Worm (Caenorhabditis elegans) whole organism, L4 larva: Measurements from ENCODE around the gene parp-2.

Source experiments
- F10B5.3 ChIP-seq: sonication (generic microtip); optimal IDR thresholded peaks from 2 replicates; lab custom pipeline; 2016; ENCODE audit warnings: mild to moderate bottlenecking, missing genetic modification characterization, missing compliant biosample characterization
- F37D6.2 ChIP-seq: sonication (generic microtip); optimal IDR thresholded peaks from 2 replicates; lab custom pipeline; 2016; ENCODE audit warnings: mild to moderate bottlenecking, missing genetic modification characterization, missing compliant biosample characterization
- F44E2.7 ChIP-seq: fragments of 200-800 bp; sonication (Bioruptor generic); IDR thresholded peaks from 2 replicates; pipeline ENCODE4 v2.1.2; 2022; ENCODE audit warnings: missing genetic modification characterization, missing compliant biosample characterization
- T26A8.4 ChIP-seq: fragments of 200-800 bp; sonication (Bioruptor generic); IDR thresholded peaks from 2 replicates; pipeline ENCODE4 v1.3.6; 2022; ENCODE audit warnings: missing genetic modification characterization, missing compliant biosample characterization
- Y48G9A.11 ChIP-seq: fragments of 200-800 bp; sonication (Bioruptor generic); IDR thresholded peaks from 2 replicates; pipeline ENCODE4 v1.3.6; 2022; ENCODE audit warnings: missing genetic modification reagents, missing genetic modification characterization, missing compliant biosample characterization
- Y75B8A.6 ChIP-seq: fragments of 200-800 bp; sonication (Bioruptor generic); IDR thresholded peaks from 2 replicates; pipeline ENCODE4 v1.3.6; 2022; ENCODE audit warnings: missing genetic modification reagents, missing genetic modification characterization, missing compliant biosample characterization
- aly-2 ChIP-seq: sonication (generic microtip); optimal IDR thresholded peaks from 2 replicates; lab custom pipeline; 2018; ENCODE audit warnings: missing biosample characterization, missing genetic modification characterization
- attf-4 ChIP-seq: sonication (generic microtip); optimal IDR thresholded peaks from 3 replicates; lab custom pipeline; 2017; ENCODE audit warnings: missing biosample characterization, missing genetic modification characterization
- ceh-28 ChIP-seq: fragments of 150-350 bp; optimal IDR thresholded peaks from 2 replicates; lab custom pipeline; 2014; ENCODE audit warnings: missing biosample characterization, missing genetic modification reagents, missing genetic modification characterization
- ceh-44 ChIP-seq: fragments of 200-800 bp; sonication (Bioruptor generic); IDR thresholded peaks from 2 replicates; pipeline ENCODE4 v1.3.6; 2022; ENCODE audit warnings: missing genetic modification reagents, missing genetic modification characterization, missing compliant biosample characterization
- ceh-62 ChIP-seq: sonication (generic microtip); optimal IDR thresholded peaks from 2 replicates; lab custom pipeline; 2017; ENCODE audit warnings: missing biosample characterization, missing genetic modification characterization
- cey-2 ChIP-seq: sonication (generic microtip); optimal IDR thresholded peaks from 3 replicates; lab custom pipeline; 2017; ENCODE audit warnings: missing genetic modification characterization, mild to moderate bottlenecking, missing compliant biosample characterization, antibody characterized with exemption, borderline replicate concordance; ENCODE audit not compliant: insufficient read depth
- ctbp-1 ChIP-seq: fragments of 200-800 bp; sonication (Bioruptor generic); IDR thresholded peaks from 2 replicates; pipeline ENCODE4 v1.3.6; 2022; ENCODE audit warnings: missing genetic modification reagents, missing genetic modification characterization, missing compliant biosample characterization
- daf-16 ChIP-seq, 3 experiments: sonication (generic microtip); optimal IDR thresholded peaks; 2 replicates each; lab custom pipeline; 2016 to 2017; ENCODE audit warnings: missing genetic modification characterization in 3 of 3, missing genetic modification reagents in 3 of 3, mild to moderate bottlenecking in 2 of 3, missing compliant biosample characterization in 2 of 3, missing biosample characterization in 1 of 3, moderate library complexity in 1 of 3
- daf-8 ChIP-seq: fragments of 200-800 bp; sonication (Bioruptor generic); IDR thresholded peaks from 2 replicates; pipeline ENCODE4 v1.3.6; 2022; ENCODE audit warnings: missing genetic modification characterization, missing compliant biosample characterization
- dmd-8 ChIP-seq: fragments of 200-800 bp; sonication (Bioruptor generic); IDR thresholded peaks from 2 replicates; pipeline ENCODE4 v1.3.6; 2022; ENCODE audit warnings: missing genetic modification characterization, missing compliant biosample characterization
- dpl-1 ChIP-seq: fragments of 150-350 bp; optimal IDR thresholded peaks from 2 replicates; lab custom pipeline; 2014; ENCODE audit warnings: missing biosample characterization, missing genetic modification reagents, missing genetic modification characterization
- duxl-1 ChIP-seq: sonication (generic microtip); optimal IDR thresholded peaks from 2 replicates; lab custom pipeline; 2016; ENCODE audit warnings: mild to moderate bottlenecking, missing genetic modification characterization, moderate library complexity, missing compliant biosample characterization; ENCODE audit not compliant: poor library complexity
- dve-1 ChIP-seq: sonication (generic microtip); optimal IDR thresholded peaks from 2 replicates; lab custom pipeline; 2017; ENCODE audit warnings: antibody characterized with exemption, mild to moderate bottlenecking, missing genetic modification characterization, missing compliant biosample characterization; ENCODE audit not compliant: insufficient read depth
- egl-27 ChIP-seq: sonication (generic microtip); optimal IDR thresholded peaks from 3 replicates; lab custom pipeline; 2017; ENCODE audit warnings: missing biosample characterization, missing genetic modification reagents, missing genetic modification characterization
- fos-1 ChIP-seq: fragments of 150-350 bp; optimal IDR thresholded peaks from 2 replicates; lab custom pipeline; 2014; ENCODE audit warnings: missing biosample characterization, missing genetic modification characterization
- hlh-11 ChIP-seq: fragments of 200-800 bp; sonication (Bioruptor generic); optimal IDR thresholded peaks from 2 replicates; lab custom pipeline; 2018; ENCODE audit warnings: mild to moderate bottlenecking, missing genetic modification characterization, missing compliant biosample characterization
- hlh-30 ChIP-seq: sonication (generic microtip); optimal IDR thresholded peaks from 2 replicates; lab custom pipeline; 2017; ENCODE audit warnings: antibody characterized with exemption, mild to moderate bottlenecking, missing genetic modification characterization, missing compliant biosample characterization; ENCODE audit not compliant: insufficient read depth
- lin-39 ChIP-seq: fragments of 150-350 bp; optimal IDR thresholded peaks from 2 replicates; lab custom pipeline; 2014; ENCODE audit warnings: missing biosample characterization, missing genetic modification reagents, missing genetic modification characterization
- lir-3 ChIP-seq: sonication (generic microtip); optimal IDR thresholded peaks from 2 replicates; lab custom pipeline; 2016; ENCODE audit warnings: mild to moderate bottlenecking, missing genetic modification characterization, missing compliant biosample characterization
- mdl-1 ChIP-seq, 2 experiments: fragments of 150-350 bp in 1 of 2; sonication (generic microtip) in 1 of 2; optimal IDR thresholded peaks; 2 replicates each; lab custom pipeline; 2014 to 2017; ENCODE audit warnings: missing biosample characterization in 2 of 2, missing genetic modification characterization in 2 of 2
- mdt-29 ChIP-seq: fragments of 200-800 bp; sonication (Bioruptor generic); IDR thresholded peaks from 2 replicates; pipeline ENCODE4 v1.3.6; 2022; ENCODE audit warnings: missing genetic modification reagents, missing genetic modification characterization, missing compliant biosample characterization
- mep-1 ChIP-seq: fragments of 150-350 bp; sonication (generic microtip); optimal IDR thresholded peaks from 3 replicates; lab custom pipeline; 2014; ENCODE audit warnings: missing biosample characterization, missing genetic modification characterization
- mes-2 ChIP-seq: sonication (generic microtip); optimal IDR thresholded peaks from 2 replicates; lab custom pipeline; 2016; ENCODE audit warnings: missing genotype, mild to moderate bottlenecking, missing genetic modification characterization, missing compliant biosample characterization; ENCODE audit not compliant: poor library complexity, severe bottlenecking
- mxl-2 ChIP-seq: fragments of 200-800 bp; sonication (Bioruptor generic); conservative IDR thresholded peaks from 2 replicates; pipeline ENCODE4 v1.3.6; 2022; ENCODE audit warnings: missing genetic modification reagents, missing genetic modification characterization, missing compliant biosample characterization
- mxl-3 ChIP-seq: fragments of 200-800 bp; sonication (Bioruptor generic); optimal IDR thresholded peaks from 2 replicates; lab custom pipeline; 2018; ENCODE audit warnings: mild to moderate bottlenecking, missing genetic modification characterization, missing compliant biosample characterization
- nhr-111 ChIP-seq: fragments of 200-800 bp; sonication (Bioruptor generic); optimal IDR thresholded peaks from 2 replicates; lab custom pipeline; 2018; ENCODE audit warnings: mild to moderate bottlenecking, missing genetic modification characterization, missing compliant biosample characterization
- nhr-25 ChIP-seq: sonication (generic microtip); optimal IDR thresholded peaks from 2 replicates; lab custom pipeline; 2017; ENCODE audit warnings: missing genetic modification characterization, mild to moderate bottlenecking, missing compliant biosample characterization, antibody characterized with exemption, moderate library complexity, borderline replicate concordance; ENCODE audit not compliant: insufficient read depth
- nhr-28 ChIP-seq: fragments of 150-350 bp; optimal IDR thresholded peaks from 2 replicates; lab custom pipeline; 2014; ENCODE audit warnings: missing biosample characterization, missing genetic modification characterization
- nhr-41 ChIP-seq: fragments of 200-800 bp; sonication (Bioruptor generic); IDR thresholded peaks from 2 replicates; pipeline ENCODE4 v1.3.6; 2022; ENCODE audit warnings: missing genetic modification reagents, missing genetic modification characterization, missing compliant biosample characterization
- nhr-42 ChIP-seq: fragments of 200-800 bp; sonication (Bioruptor generic); IDR thresholded peaks from 2 replicates; pipeline ENCODE4 v1.3.6; 2022; ENCODE audit warnings: missing genetic modification characterization, missing compliant biosample characterization
- nhr-6 ChIP-seq: fragments of 150-350 bp; optimal IDR thresholded peaks from 2 replicates; lab custom pipeline; 2014; ENCODE audit warnings: missing biosample characterization, missing genetic modification characterization
- nhr-76 ChIP-seq: fragments of 150-350 bp; optimal IDR thresholded peaks from 2 replicates; lab custom pipeline; 2014; ENCODE audit warnings: missing biosample characterization, missing genetic modification characterization
- rbr-2 ChIP-seq: sonication (generic microtip); optimal IDR thresholded peaks from 2 replicates; lab custom pipeline; 2016; ENCODE audit warnings: missing genotype, missing genetic modification characterization, missing compliant biosample characterization
- saeg-2 ChIP-seq: fragments of 200-800 bp; sonication (Bioruptor generic); IDR thresholded peaks from 2 replicates; pipeline ENCODE4 v1.3.6; 2022; ENCODE audit warnings: missing genetic modification reagents, missing genetic modification characterization, missing compliant biosample characterization
- skn-1 ChIP-seq: fragments of 150-350 bp; optimal IDR thresholded peaks from 2 replicates; lab custom pipeline; 2014; ENCODE audit warnings: missing biosample characterization, missing genetic modification characterization
- unc-130 ChIP-seq: sonication (generic microtip); optimal IDR thresholded peaks from 2 replicates; lab custom pipeline; 2016; ENCODE audit warnings: missing genetic modification reagents, missing genetic modification characterization, missing compliant biosample characterization
- unc-39 ChIP-seq: sonication (generic microtip); optimal IDR thresholded peaks from 2 replicates; lab custom pipeline; 2017; ENCODE audit warnings: missing biosample characterization, missing genetic modification characterization
- unc-62 ChIP-seq, 3 experiments: fragments of 150-350 bp in 1 of 3; sonication (generic microtip); optimal IDR thresholded peaks in 2 of 3; peaks in 1 of 3; 1 replicate in 1 of 3; 2 replicates in 2 of 3; lab custom pipeline; 2014 to 2017; ENCODE audit warnings: missing biosample characterization in 3 of 3, missing genetic modification characterization in 3 of 3, missing genetic modification reagents in 3 of 3, missing genotype in 1 of 3
- vab-7 ChIP-seq: fragments of 200-800 bp; sonication (Bioruptor generic); IDR thresholded peaks from 2 replicates; pipeline ENCODE4 v1.3.6; 2022; ENCODE audit warnings: missing genetic modification reagents, missing genetic modification characterization, missing compliant biosample characterization
- zfp-3 ChIP-seq: fragments of 200-800 bp; sonication (Bioruptor generic); conservative IDR thresholded peaks from 2 replicates; pipeline ENCODE4 v1.3.6; 2022; ENCODE audit warnings: missing genetic modification reagents, missing genetic modification characterization, missing compliant biosample characterization
- zip-11 ChIP-seq: fragments of 200-800 bp; sonication (Bioruptor generic); IDR thresholded peaks from 2 replicates; pipeline ENCODE4 v1.3.6; 2022; ENCODE audit warnings: missing genetic modification characterization, missing compliant biosample characterization
- ztf-7 ChIP-seq: fragments of 150-350 bp; optimal IDR thresholded peaks from 2 replicates; lab custom pipeline; 2014; ENCODE audit warnings: missing biosample characterization, missing genetic modification characterization

parp-2 gene

DNA sequence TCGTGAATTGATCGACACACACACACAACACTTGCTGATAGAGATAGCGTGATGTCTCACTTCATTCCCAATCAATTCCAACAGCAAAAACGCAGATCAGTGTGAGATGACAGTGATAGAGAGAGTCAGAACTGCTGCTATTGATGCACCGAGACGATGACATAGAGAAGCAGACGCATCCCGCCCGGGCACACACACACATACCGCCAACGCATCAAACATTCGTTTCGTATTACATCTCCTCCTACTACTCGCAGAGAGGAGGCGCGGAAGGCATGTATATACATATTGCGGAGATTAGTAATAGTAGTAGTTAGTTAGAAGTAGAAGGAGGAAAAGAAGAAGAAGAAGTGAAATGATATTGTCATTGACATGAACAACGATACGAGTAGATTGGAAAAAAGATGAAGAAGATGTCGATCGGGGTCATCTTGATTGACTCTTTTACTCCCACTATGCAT, 26.6 kb downstream of the parp-2 start (continued):
- TF ChIP-seq egl-27 (no peak), mep-1 (tag; lab: Kevin White, UChicago) (peak; percentile 75), mxl-2 (0 out of 2 replicates have a peak, but pooled peaks have one; percentile 33)

DNA sequence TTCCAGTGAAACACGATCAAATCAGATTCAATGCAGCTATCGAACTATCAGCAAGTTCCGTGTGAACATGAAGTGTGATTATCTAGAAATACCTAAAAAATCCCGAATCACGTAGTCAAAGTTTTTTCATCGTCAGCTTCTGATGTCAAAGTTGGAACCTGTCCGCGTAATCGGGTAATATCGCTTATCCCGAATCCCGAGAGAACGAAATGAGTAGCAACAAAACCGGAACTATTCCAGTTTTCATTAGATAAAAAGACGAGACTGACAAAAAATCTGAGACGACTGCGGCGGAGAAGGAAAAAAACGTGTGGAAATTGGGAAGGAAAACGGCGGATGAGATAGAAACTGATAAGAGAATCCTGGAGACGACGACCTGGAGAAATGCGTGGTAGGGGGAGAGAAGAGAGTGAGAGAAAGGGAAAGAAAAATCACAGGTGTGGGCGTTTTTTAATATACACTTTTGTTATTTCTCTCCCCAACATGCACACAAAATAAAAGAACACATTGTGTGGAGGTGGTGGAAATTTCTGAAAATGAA, 27.2 kb downstream of the parp-2 start:
- TF ChIP-seq nhr-111 (GFP tag; lab: Kevin White, UChicago) (no peak), daf-16 (GFP tag; optimal IDR thresholded peaks at IDR 0.05; lab: Kevin White, UChicago) (no peak), daf-16 (tag; optimal IDR thresholded peaks at IDR 0.05; lab: Kevin White, UChicago) (no peak), ceh-44 (GFP tag; lab: Robert Waterston, UW) (no peak), nhr-25 (tag; lab: Kevin White, UChicago) (no peak), mxl-3 (GFP tag; lab: Kevin White, UChicago) (peak; percentile 48), ceh-62 (tag; lab: Kevin White, UChicago) (no peak), nhr-28 (tag; lab: Kevin White, UChicago) (peak; percentile 66), Y75B8A.6 (GFP tag; lab: Robert Waterston, UW) (no peak), T26A8.4 (GFP tag; lab: Robert Waterston, UW) (no peak), nhr-6 (tag; lab: Kevin White, UChicago) (no peak), dve-1 (tag; lab: Kevin White, UChicago) (peak; percentile 3), ceh-28 (tag; lab: Kevin White, UChicago) (no peak), dpl-1 (GFP tag; lab: Kevin White, UChicago) (no peak), Y48G9A.11 (GFP tag; lab: Robert Waterston, UW) (no peak), aly-2 (tag; lab: Kevin White, UChicago) (no peak), mdt-29 (GFP tag; lab: Robert Waterston, UW) (no peak), vab-7 (GFP tag; lab: Robert Waterston, UW) (no peak), fos-1 (no peak), ctbp-1 (GFP tag; lab: Robert Waterston, UW) (no peak), attf-4 (no peak), F37D6.2 (tag; lab: Kevin White, UChicago) (no peak), mxl-2 (no peak), dmd-8 (no peak), cey-2 (tag; lab: Kevin White, UChicago) (no peak), lir-3 (tag; lab: Kevin White, UChicago) (no peak), skn-1 (tag; lab: Kevin White, UChicago) (no peak), zip-11 (GFP tag; lab: Robert Waterston, UW) (no peak), lin-39 (tag; lab: Kevin White, UChicago) (no peak), zfp-3 (GFP tag; lab: Robert Waterston, UW) (no peak), nhr-42 (GFP tag; lab: Robert Waterston, UW) (no peak), unc-130 (GFP tag; lab: Kevin White, UChicago) (no peak), unc-39 (tag; lab: Kevin White, UChicago) (no peak), nhr-41 (GFP tag; lab: Robert Waterston, UW) (no peak), daf-8 (GFP tag; lab: Robert Waterston, UW) (no peak), hlh-11 (tag; lab: Kevin White, UChicago) (peak; percentile 75), F10B5.3 (tag; lab: Kevin White, UChicago) (no peak), rbr-2 (no peak), mdl-1 (tag; optimal IDR thresholded peaks at IDR 0.05; lab: Kevin White, UChicago) (peak in 1 of 2 experiments; percentile 60), duxl-1 (tag; lab: Kevin White, UChicago) (no peak), unc-62 (GFP tag; optimal IDR thresholded peaks at IDR 0.05 in 1 of 2; lab: Kevin White, UChicago) (peak in 1 of 2 experiments; percentile 91), unc-62 (tag; optimal IDR thresholded peaks at IDR 0.05; lab: Kevin White, UChicago) (no peak), ztf-7 (tag; lab: Kevin White, UChicago) (no peak), hlh-30 (tag; lab: Kevin White, UChicago) (peak; percentile 34), F44E2.7 (GFP tag; lab: Robert Waterston, UW) (no peak), nhr-76 (no peak), saeg-2 (GFP tag; lab: Robert Waterston, UW) (no peak), mes-2 (tag; lab: Kevin White, UChicago) (peak; percentile 17)
